Fruit fly (Drosophila melanogaster) whole organism, pupa: ENCODE data around the gene Osi19.

ENCODE experiments used
- CG10348 ChIP-seq: fragments of 200-800 bp; sonication (Bioruptor generic); IDR thresholded peaks from 2 replicates; pipeline ENCODE4 v1.3.6; 2022; ENCODE audit warnings: missing biosample characterization, missing genetic modification characterization
- CG12605 ChIP-seq: fragments of 200-800 bp; sonication (Bioruptor generic); IDR thresholded peaks from 2 replicates; pipeline ENCODE4 v1.3.6; 2022; ENCODE audit warnings: missing biosample characterization, missing genetic modification characterization
- CG13204 ChIP-seq: fragments of 200-800 bp; sonication (Bioruptor generic); optimal IDR thresholded peaks from 2 replicates; lab custom pipeline; 2018; ENCODE audit warnings: missing biosample characterization, mild to moderate bottlenecking, missing genetic modification characterization, moderate library complexity
- CG14655 ChIP-seq: fragments of 200-800 bp; sonication (Bioruptor generic); optimal IDR thresholded peaks from 3 replicates; lab custom pipeline; 2017; ENCODE audit warnings: mild to moderate bottlenecking, missing biosample characterization, missing genetic modification reagents, missing genetic modification characterization
- CG15710 ChIP-seq: fragments of 200-800 bp; sonication (Bioruptor generic); optimal IDR thresholded peaks from 2 replicates; lab custom pipeline; 2018; ENCODE audit warnings: missing biosample characterization, mild to moderate bottlenecking, missing genetic modification characterization, moderate library complexity
- CG17806 ChIP-seq: fragments of 200-800 bp; sonication (Bioruptor generic); optimal IDR thresholded peaks from 2 replicates; lab custom pipeline; 2018; ENCODE audit warnings: missing biosample characterization, mild to moderate bottlenecking, missing genetic modification characterization, moderate library complexity
- CG32121 ChIP-seq: fragments of 200-800 bp; sonication (Bioruptor generic); IDR thresholded peaks from 2 replicates; pipeline ENCODE4 v1.3.6; 2022; ENCODE audit warnings: missing biosample characterization, missing genetic modification characterization
- CG34367 ChIP-seq: fragments of 200-800 bp; sonication (Bioruptor generic); optimal IDR thresholded peaks from 2 replicates; lab custom pipeline; 2018; ENCODE audit warnings: missing biosample characterization, mild to moderate bottlenecking, missing genetic modification characterization
- CG4496 ChIP-seq: fragments of 200-800 bp; sonication (Bioruptor generic); IDR thresholded peaks from 3 replicates; pipeline ENCODE4 v1.3.6; 2022; ENCODE audit warnings: missing biosample characterization, missing genetic modification characterization
- CG8159 ChIP-seq: fragments of 200-800 bp; sonication (Bioruptor generic); optimal IDR thresholded peaks from 3 replicates; lab custom pipeline; 2018; ENCODE audit warnings: missing biosample characterization, mild to moderate bottlenecking, missing genetic modification characterization, moderate library complexity
- CG8301 ChIP-seq: fragments of 200-800 bp; sonication (Bioruptor generic); optimal IDR thresholded peaks from 2 replicates; lab custom pipeline; 2018; ENCODE audit warnings: missing biosample characterization, mild to moderate bottlenecking, missing genetic modification characterization
- CG9948 ChIP-seq: fragments of 200-800 bp; sonication (Bioruptor generic); optimal IDR thresholded peaks from 2 replicates; lab custom pipeline; 2018; ENCODE audit warnings: missing biosample characterization, mild to moderate bottlenecking, missing genetic modification characterization, moderate library complexity
- D1 ChIP-seq: fragments of 200-800 bp; sonication (Bioruptor generic); optimal IDR thresholded peaks from 2 replicates; lab custom pipeline; 2018; ENCODE audit warnings: missing biosample characterization, mild to moderate bottlenecking, missing genetic modification characterization, moderate library complexity
- EcR ChIP-seq: fragments of 200-800 bp; sonication (Bioruptor generic); optimal IDR thresholded peaks from 3 replicates; lab custom pipeline; 2019; ENCODE audit warnings: missing biosample characterization, missing genetic modification characterization, mild to moderate bottlenecking, moderate library complexity, missing genetic modification reagents
- Ets98B ChIP-seq: fragments of 200-800 bp; sonication (Bioruptor generic); IDR thresholded peaks from 2 replicates; pipeline ENCODE4 v1.3.6; 2022; ENCODE audit warnings: missing biosample characterization, missing genetic modification characterization
- Pif1A ChIP-seq: fragments of 200-800 bp; sonication (Bioruptor generic); optimal IDR thresholded peaks from 3 replicates; lab custom pipeline; 2016; ENCODE audit warnings: missing biosample characterization, missing genetic modification characterization
- Pif1B ChIP-seq: fragments of 200-800 bp; sonication (Bioruptor generic); optimal IDR thresholded peaks from 3 replicates; lab custom pipeline; 2016; ENCODE audit warnings: missing biosample characterization, missing genetic modification characterization
- Snoo ChIP-seq: fragments of 200-800 bp; sonication (Bioruptor generic); optimal IDR thresholded peaks from 3 replicates; lab custom pipeline; 2017; ENCODE audit warnings: missing biosample characterization, mild to moderate bottlenecking, missing genetic modification characterization, inconsistent platforms
- fd96Ca ChIP-seq: fragments of 200-800 bp; sonication (Bioruptor generic); IDR thresholded peaks from 3 replicates; pipeline ENCODE4 v1.3.6; 2022; ENCODE audit warnings: missing biosample characterization, missing genetic modification characterization
- gl ChIP-seq: fragments of 200-800 bp; sonication (Bioruptor generic); optimal IDR thresholded peaks from 2 replicates; lab custom pipeline; 2018; ENCODE audit warnings: missing biosample characterization, mild to moderate bottlenecking, missing genetic modification characterization
- rn ChIP-seq: fragments of 200-800 bp; sonication (Bioruptor generic); IDR thresholded peaks from 2 replicates; pipeline ENCODE4 v1.3.6; 2022; ENCODE audit warnings: missing biosample characterization, missing genetic modification characterization

The Osi19 gene

DNA sequence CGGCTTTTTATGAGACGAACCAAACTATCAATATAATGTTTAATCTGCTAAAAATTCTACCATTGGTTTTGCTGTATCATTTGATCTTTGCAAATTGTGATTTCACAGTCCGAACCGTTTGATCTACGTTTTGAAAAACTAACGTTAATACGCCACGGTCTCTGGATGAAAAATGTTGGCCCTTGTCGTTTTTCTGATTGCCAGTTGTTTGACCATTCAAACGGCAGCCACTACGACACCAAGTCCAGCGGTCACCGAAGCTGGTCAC lies 39.1 kb downstream of the Osi19 start, which contains the start of gene CG42564:
Gene CG42564, plus strand, starts transcription at position 169 of the 268 bp plus-strand sequence.
- TF ChIP-seq CG13204 (GFP tag; lab: Kevin White, UChicago) (no peak), CG4496 (GFP tag; lab: Robert Waterston, UW) (no peak), CG12605 (GFP tag; lab: Robert Waterston, UW) (no peak), fd96Ca (no peak)

DNA sequence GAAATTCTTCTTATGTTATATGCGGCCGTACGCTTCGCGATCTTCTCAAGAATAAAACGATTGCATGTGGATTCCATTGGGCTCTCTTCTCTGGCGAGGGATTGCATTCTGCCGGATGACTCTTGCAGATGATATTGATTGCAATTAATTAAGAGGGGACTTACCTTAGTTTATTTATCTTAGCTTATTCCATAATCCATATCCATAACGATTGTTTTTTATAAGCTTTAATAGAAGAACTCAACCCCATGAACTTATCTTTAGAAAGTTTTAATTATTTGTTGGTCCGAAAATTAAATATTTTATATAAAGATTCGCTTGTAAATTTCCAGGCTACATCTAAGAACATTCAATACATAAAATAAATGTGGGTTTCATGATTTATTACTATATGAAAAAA lies 40.8 kb downstream of the Osi19 start, which contains the start of gene CRAT:
Gene CRAT, minus strand, starts transcription at position 101 of the 400 bp plus-strand sequence.
- TF ChIP-seq D1 (tag; lab: Kevin White, UChicago) (no peak), CG9948 (tag; lab: Kevin White, UChicago) (no peak), fd96Ca (no peak), rn (GFP tag; lab: Robert Waterston, UW) (no peak), CG14655 (no peak), CG13204 (GFP tag; lab: Kevin White, UChicago) (no peak), CG34367 (tag; lab: Kevin White, UChicago) (no peak), CG15710 (tag; lab: Kevin White, UChicago) (no peak), CG10348 (GFP tag; lab: Robert Waterston, UW) (no peak), EcR (no peak), CG12605 (GFP tag; lab: Robert Waterston, UW) (no peak), CG4496 (GFP tag; lab: Robert Waterston, UW) (no peak), CG8301 (no peak), CG8159 (tag; lab: Kevin White, UChicago) (no peak), Pif1B (GFP tag; lab: Kevin White, UChicago) (no peak), Snoo (tag; lab: Kevin White, UChicago) (no peak), gl (tag; lab: Kevin White, UChicago) (no peak)
- TF ChIP-seq, all 21 proteins: peak for 0

DNA sequence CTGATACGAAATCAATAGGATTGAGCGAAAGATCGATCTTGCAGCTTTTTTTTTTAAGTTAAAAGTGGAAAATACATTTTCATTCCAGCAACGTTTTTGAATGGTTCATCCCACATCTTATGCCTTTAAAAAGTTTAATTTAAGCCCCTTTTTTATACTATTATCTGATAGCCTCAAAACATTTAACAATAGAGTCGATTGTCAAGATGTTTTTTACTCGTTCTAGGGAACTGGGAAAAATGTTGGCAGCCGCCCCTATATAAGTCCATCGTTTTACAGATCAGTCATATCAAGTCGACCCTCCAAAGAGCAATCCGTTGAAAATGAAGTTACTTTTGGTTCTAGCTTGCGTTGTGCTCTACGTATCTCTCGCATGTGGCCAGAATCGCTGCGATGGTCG lies 42.3 kb downstream of the Osi19 start, which contains the start of gene CG42537:
Gene CG42537, plus strand, starts transcription at position 301 of the 400 bp plus-strand sequence.
- TF ChIP-seq Pif1A (no peak), CG17806 (tag; lab: Kevin White, UChicago) (no peak), CG10348 (GFP tag; lab: Robert Waterston, UW) (no peak), CG12605 (GFP tag; lab: Robert Waterston, UW) (no peak), Pif1B (GFP tag; lab: Kevin White, UChicago) (no peak), Snoo (tag; lab: Kevin White, UChicago) (no peak), fd96Ca (no peak), CG34367 (tag; lab: Kevin White, UChicago) (no peak), CG14655 (no peak), CG15710 (tag; lab: Kevin White, UChicago) (no peak), gl (tag; lab: Kevin White, UChicago) (no peak), Ets98B (GFP tag; lab: Robert Waterston, UW) (no peak), rn (GFP tag; lab: Robert Waterston, UW) (no peak), D1 (tag; lab: Kevin White, UChicago) (no peak), CG8159 (tag; lab: Kevin White, UChicago) (no peak), CG32121 (no peak), EcR (no peak), CG13204 (GFP tag; lab: Kevin White, UChicago) (no peak), CG4496 (GFP tag; lab: Robert Waterston, UW) (no peak)

DNA sequence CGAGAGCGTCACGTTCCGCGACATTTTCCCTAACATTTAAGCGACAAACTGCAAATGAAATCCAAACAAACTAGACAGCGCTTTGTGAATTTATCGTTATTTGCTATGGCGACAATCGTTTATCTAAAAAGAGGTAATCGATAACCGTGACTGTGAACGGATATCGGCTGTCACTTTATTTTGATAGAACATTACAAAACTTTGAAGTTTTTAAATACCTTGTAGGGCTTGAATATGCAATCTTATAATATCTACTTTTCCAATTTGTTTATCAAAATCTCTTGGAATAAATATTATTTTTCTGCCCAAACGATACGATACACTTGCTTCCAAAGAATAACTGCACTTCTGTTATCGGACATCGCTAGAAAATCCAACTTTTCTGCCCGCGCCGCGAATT lies 45.0 kb downstream of the Osi19 start, which contains the start of the genes CG1024 and TfIIFalpha:
Gene CG1024, minus strand, starts transcription at position 200 of the 400 bp plus-strand sequence.
Gene TfIIFalpha, plus strand, starts transcription at position 339 of the 400 bp plus-strand sequence.
- no peak for TF ChIP-seq gl (tag; lab: Kevin White, UChicago)
- TF ChIP-seq, all 21 proteins: peak for 0

DNA sequence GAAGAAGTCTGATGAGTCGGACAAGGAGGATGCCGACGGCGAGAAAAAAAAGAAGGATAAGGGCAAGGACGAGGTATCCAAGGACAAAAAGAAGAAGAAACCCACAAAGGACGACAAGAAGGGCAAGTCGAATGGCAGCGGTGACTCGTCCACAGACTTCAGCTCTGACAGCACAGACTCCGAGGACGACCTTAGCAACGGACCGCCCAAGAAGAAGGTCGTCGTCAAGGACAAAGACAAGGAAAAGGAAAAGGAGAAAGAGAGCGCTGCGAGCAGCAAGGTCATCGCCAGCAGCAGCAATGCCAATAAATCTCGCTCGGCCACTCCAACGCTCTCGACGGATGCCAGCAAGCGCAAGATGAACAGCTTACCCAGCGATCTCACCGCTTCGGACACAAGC lies 46.6 kb downstream of the Osi19 start:
- no peak for TF ChIP-seq CG12605 (GFP tag; lab: Robert Waterston, UW)
- TF ChIP-seq CG10348 (GFP tag; lab: Robert Waterston, UW), result no peak
- no peak for TF ChIP-seq CG9948 (tag; lab: Kevin White, UChicago)
- TF ChIP-seq Snoo (tag; lab: Kevin White, UChicago), result no peak
- no peak for TF ChIP-seq rn (GFP tag; lab: Robert Waterston, UW)

DNA sequence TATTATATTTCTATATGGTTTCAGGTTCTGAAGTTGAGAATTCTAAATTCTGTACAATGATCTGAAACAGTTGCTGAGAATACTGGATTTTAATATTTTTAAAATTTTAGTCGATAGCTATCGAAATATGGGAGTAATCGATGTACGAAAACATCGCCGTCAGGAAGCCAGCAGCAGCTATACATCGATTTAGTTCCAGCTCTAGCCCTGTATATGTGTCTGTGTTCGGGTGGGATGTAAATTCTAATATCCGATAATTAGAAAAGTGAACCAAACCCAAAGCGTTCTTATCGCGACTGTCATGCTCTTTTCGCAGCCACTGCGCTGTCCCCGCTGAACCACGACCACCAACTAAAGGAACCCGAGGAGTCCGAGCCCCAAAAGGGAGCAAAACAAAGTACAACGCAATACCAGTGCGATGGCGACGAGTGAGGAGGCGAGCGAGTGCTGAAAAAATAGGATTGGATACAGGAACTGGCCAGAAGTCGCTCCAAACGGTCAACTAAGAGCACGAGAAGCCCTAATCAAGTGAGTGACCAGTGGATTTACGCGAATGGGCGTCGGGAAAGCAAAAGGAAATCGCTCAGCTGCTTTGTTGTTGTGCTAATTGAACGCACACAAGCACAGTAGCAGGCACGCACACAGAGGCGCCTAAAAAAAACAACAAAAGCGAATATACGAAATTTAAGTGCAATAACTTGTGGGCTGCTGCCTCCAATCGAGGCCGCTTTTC lies 47.7 kb downstream of the Osi19 start, which contains the start of gene gzl:
Gene gzl, plus strand, starts transcription at position 182 of the 733 bp plus-strand sequence.
- TF ChIP-seq CG12605 (GFP tag; lab: Robert Waterston, UW) (no peak), D1 (tag; lab: Kevin White, UChicago) (no peak), CG8301 (no peak), Ets98B (GFP tag; lab: Robert Waterston, UW) (no peak), CG34367 (tag; lab: Kevin White, UChicago) (no peak), CG17806 (tag; lab: Kevin White, UChicago) (no peak), Pif1A (no peak), CG4496 (GFP tag; lab: Robert Waterston, UW) (no peak), CG8159 (tag; lab: Kevin White, UChicago) (no peak), CG14655 (no peak), CG10348 (GFP tag; lab: Robert Waterston, UW) (no peak), CG13204 (GFP tag; lab: Kevin White, UChicago) (no peak), rn (GFP tag; lab: Robert Waterston, UW) (no peak), gl (tag; lab: Kevin White, UChicago) (no peak), CG15710 (tag; lab: Kevin White, UChicago) (no peak), fd96Ca (no peak), EcR (no peak), Pif1B (GFP tag; lab: Kevin White, UChicago) (no peak)
